Worm (Caenorhabditis elegans) whole organism, L1 larva: ENCODE results near the gene tbc-19.

Experiments
- F16B12.6 ChIP-seq: fragments of 150-350 bp; optimal IDR thresholded peaks from 2 replicates; lab custom pipeline; 2014; ENCODE audit warnings: missing biosample characterization, missing genetic modification characterization
- Y116A8C.19 ChIP-seq: sonication (generic microtip); optimal IDR thresholded peaks from 2 replicates; lab custom pipeline; 2016; ENCODE audit warnings: missing compliant biosample characterization, missing genetic modification characterization, borderline replicate concordance
- alr-1 ChIP-seq: fragments of 200-800 bp; sonication (Bioruptor generic); optimal IDR thresholded peaks from 2 replicates; lab custom pipeline; 2018; ENCODE audit warnings: borderline replicate concordance, mild to moderate bottlenecking, missing genetic modification characterization, missing compliant biosample characterization
- aly-2 ChIP-seq: fragments of 150-350 bp; optimal IDR thresholded peaks from 2 replicates; lab custom pipeline; 2014; ENCODE audit warnings: missing biosample characterization, missing genetic modification characterization
- blmp-1 ChIP-seq: fragments of 150-350 bp; optimal IDR thresholded peaks from 2 replicates; lab custom pipeline; 2014; ENCODE audit warnings: missing biosample characterization, missing genetic modification characterization
- ceh-63 ChIP-seq: fragments of 200-800 bp; sonication (Bioruptor generic); optimal IDR thresholded peaks from 2 replicates; lab custom pipeline; 2018; ENCODE audit warnings: mild to moderate bottlenecking, missing genetic modification characterization, missing compliant biosample characterization
- ceh-82 ChIP-seq, 3 experiments: fragments of 150-350 bp in 1 of 3; sonication (generic microtip) in 2 of 3; optimal IDR thresholded peaks; 2 replicates each; lab custom pipeline; 2014 to 2017; ENCODE audit warnings: missing biosample characterization in 3 of 3, missing genetic modification characterization in 3 of 3
- ceh-90 ChIP-seq: sonication (generic microtip); optimal IDR thresholded peaks from 2 replicates; lab custom pipeline; 2016; ENCODE audit warnings: missing genetic modification characterization, missing compliant biosample characterization
- dpl-1 ChIP-seq, 3 experiments: fragments of 150-350 bp in 2 of 3; sonication (generic microtip) in 1 of 3; optimal IDR thresholded peaks; 2 replicates each; lab custom pipeline; 2014 to 2017; ENCODE audit warnings: missing biosample characterization in 3 of 3, missing genetic modification characterization in 3 of 3, missing genetic modification reagents in 3 of 3
- dsc-1 ChIP-seq: sonication (generic microtip); optimal IDR thresholded peaks from 2 replicates; lab custom pipeline; 2016; ENCODE audit warnings: mild to moderate bottlenecking, missing genetic modification characterization, missing compliant biosample characterization
- egl-13 ChIP-seq: sonication (generic microtip); optimal IDR thresholded peaks from 2 replicates; lab custom pipeline; 2016; ENCODE audit warnings: missing genotype, missing genetic modification reagents, missing genetic modification characterization, missing compliant biosample characterization
- elt-2 ChIP-seq: sonication (generic microtip); optimal IDR thresholded peaks from 2 replicates; lab custom pipeline; 2016; ENCODE audit warnings: missing genetic modification characterization, mild to moderate bottlenecking, inconsistent platforms, missing compliant biosample characterization, missing genetic modification reagents
- elt-3 ChIP-seq, 6 experiments: fragments of 150-350 bp in 1 of 6; sonication (generic microtip); optimal IDR thresholded peaks; 2 replicates each; lab custom pipeline; 2017 to 2018; ENCODE audit warnings: missing biosample characterization in 6 of 6, missing genetic modification characterization in 6 of 6, inconsistent platforms in 1 of 6
- ets-5 ChIP-seq: fragments of 200-800 bp; sonication (Bioruptor generic); IDR thresholded peaks from 2 replicates; pipeline ENCODE4 v1.3.6; 2022; ENCODE audit warnings: missing genetic modification characterization, missing compliant biosample characterization
- fkh-10 ChIP-seq: sonication (generic microtip); optimal IDR thresholded peaks from 2 replicates; lab custom pipeline; 2017; ENCODE audit warnings: missing biosample characterization, missing genetic modification reagents, missing genetic modification characterization
- fkh-4 ChIP-seq: sonication (generic microtip); optimal IDR thresholded peaks from 2 replicates; lab custom pipeline; 2016; ENCODE audit warnings: missing compliant biosample characterization, missing genetic modification characterization, borderline replicate concordance
- grh-1 ChIP-seq: fragments of 200-800 bp; sonication (Bioruptor generic); IDR thresholded peaks from 2 replicates; pipeline ENCODE4 v1.3.6; 2022; ENCODE audit warnings: missing genetic modification reagents, missing genetic modification characterization, missing compliant biosample characterization
- hlh-17 ChIP-seq: fragments of 200-800 bp; sonication (Bioruptor generic); optimal IDR thresholded peaks from 2 replicates; lab custom pipeline; 2018; ENCODE audit warnings: missing genetic modification characterization, mild to moderate bottlenecking, missing compliant biosample characterization, moderate library complexity, borderline replicate concordance
- hpl-2 ChIP-seq: fragments of 150-350 bp; optimal IDR thresholded peaks from 2 replicates; lab custom pipeline; 2014; ENCODE audit warnings: missing biosample characterization, missing genetic modification reagents, missing genetic modification characterization
- irx-1 ChIP-seq: sonication (generic microtip); optimal IDR thresholded peaks from 2 replicates; lab custom pipeline; 2016; ENCODE audit warnings: missing genetic modification characterization, missing compliant biosample characterization
- jun-1 ChIP-seq: fragments of 150-350 bp; optimal IDR thresholded peaks from 2 replicates; lab custom pipeline; 2014; ENCODE audit warnings: missing biosample characterization, missing genetic modification reagents, missing genetic modification characterization
- lin-13 ChIP-seq: fragments of 150-350 bp; optimal IDR thresholded peaks from 2 replicates; lab custom pipeline; 2014; ENCODE audit warnings: missing biosample characterization, missing genetic modification reagents, missing genetic modification characterization
- lin-14 ChIP-seq: fragments of 200-800 bp; sonication (Bioruptor generic); optimal IDR thresholded peaks from 2 replicates; lab custom pipeline; 2018; ENCODE audit warnings: mild to moderate bottlenecking, missing genetic modification characterization, moderate library complexity, missing compliant biosample characterization
- lin-15B ChIP-seq: fragments of 150-350 bp; sonication (generic microtip); optimal IDR thresholded peaks from 3 replicates; lab custom pipeline; 2014; ENCODE audit warnings: missing biosample characterization, missing genetic modification characterization
- lir-3 ChIP-seq: sonication (generic microtip); optimal IDR thresholded peaks from 2 replicates; lab custom pipeline; 2016; ENCODE audit warnings: mild to moderate bottlenecking, missing genetic modification characterization, moderate library complexity, missing compliant biosample characterization; ENCODE audit not compliant: poor library complexity
- lsy-2 ChIP-seq, 2 experiments: fragments of 150-350 bp; optimal IDR thresholded peaks; 2 replicates each; lab custom pipeline; 2014; ENCODE audit warnings: missing biosample characterization in 2 of 2, missing genetic modification characterization in 2 of 2
- mab-9 ChIP-seq: fragments of 200-800 bp; sonication (Bioruptor generic); IDR thresholded peaks from 2 replicates; pipeline ENCODE4 v1.3.6; 2022; ENCODE audit warnings: missing genetic modification reagents, missing genetic modification characterization, missing compliant biosample characterization
- mef-2 ChIP-seq: fragments of 150-350 bp; optimal IDR thresholded peaks from 2 replicates; lab custom pipeline; 2014; ENCODE audit warnings: missing biosample characterization, missing genetic modification characterization
- nhr-11 ChIP-seq: fragments of 150-350 bp; optimal IDR thresholded peaks from 2 replicates; lab custom pipeline; 2014; ENCODE audit warnings: missing biosample characterization, missing genetic modification characterization
- nhr-20 ChIP-seq: sonication (generic microtip); optimal IDR thresholded peaks from 2 replicates; lab custom pipeline; 2016; ENCODE audit warnings: mild to moderate bottlenecking, missing genetic modification characterization, missing compliant biosample characterization
- nhr-28 ChIP-seq: fragments of 150-350 bp; optimal IDR thresholded peaks from 2 replicates; lab custom pipeline; 2014; ENCODE audit warnings: missing biosample characterization, missing genetic modification characterization
- nhr-47 ChIP-seq: sonication (generic microtip); optimal IDR thresholded peaks from 2 replicates; lab custom pipeline; 2016; ENCODE audit warnings: mild to moderate bottlenecking, missing genetic modification characterization, moderate library complexity, missing compliant biosample characterization
- nhr-71 ChIP-seq: sonication (generic microtip); optimal IDR thresholded peaks from 2 replicates; lab custom pipeline; 2016; ENCODE audit warnings: mild to moderate bottlenecking, missing genetic modification characterization, moderate library complexity, missing compliant biosample characterization
- nhr-84 ChIP-seq: sonication (generic microtip); optimal IDR thresholded peaks from 2 replicates; lab custom pipeline; 2017; ENCODE audit warnings: missing biosample characterization, missing genetic modification characterization
- nhr-85 ChIP-seq: sonication (generic microtip); peaks from one replicate; lab custom pipeline; 2016; ENCODE audit warnings: missing genetic modification characterization, inconsistent platforms, missing compliant biosample characterization
- nhr-90 ChIP-seq: sonication (generic microtip); optimal IDR thresholded peaks from 2 replicates; lab custom pipeline; 2016; ENCODE audit warnings: mild to moderate bottlenecking, missing genetic modification characterization, missing compliant biosample characterization; ENCODE audit not compliant: poor library complexity
- pag-3 ChIP-seq: sonication (generic microtip); optimal IDR thresholded peaks from 2 replicates; lab custom pipeline; 2017; ENCODE audit warnings: missing genetic modification characterization, mild to moderate bottlenecking, missing compliant biosample characterization, antibody characterized with exemption, borderline replicate concordance; ENCODE audit not compliant: insufficient read depth
- rnt-1 ChIP-seq: sonication (generic microtip); optimal IDR thresholded peaks from 2 replicates; lab custom pipeline; 2016; ENCODE audit warnings: mild to moderate bottlenecking, missing genetic modification characterization, moderate library complexity, missing compliant biosample characterization
- skn-1 ChIP-seq: fragments of 150-350 bp; optimal IDR thresholded peaks from 2 replicates; lab custom pipeline; 2014; ENCODE audit warnings: missing biosample characterization, missing genetic modification characterization
- snpc-4 ChIP-seq: fragments of 150-350 bp; optimal IDR thresholded peaks from 2 replicates; lab custom pipeline; 2014; ENCODE audit warnings: missing biosample characterization, missing genetic modification characterization
- snu-23 ChIP-seq: sonication (generic microtip); optimal IDR thresholded peaks from 2 replicates; lab custom pipeline; 2016; ENCODE audit warnings: missing genetic modification characterization, missing compliant biosample characterization
- sox-4 ChIP-seq: sonication (generic microtip); optimal IDR thresholded peaks from 2 replicates; lab custom pipeline; 2016; ENCODE audit warnings: missing genetic modification characterization, missing compliant biosample characterization
- sup-37 ChIP-seq: fragments of 200-800 bp; sonication (Bioruptor generic); optimal IDR thresholded peaks from 2 replicates; lab custom pipeline; 2018; ENCODE audit warnings: mild to moderate bottlenecking, missing genetic modification characterization, missing compliant biosample characterization
- unc-130 ChIP-seq: fragments of 150-350 bp; optimal IDR thresholded peaks from 2 replicates; lab custom pipeline; 2017; ENCODE audit warnings: missing biosample characterization, missing genetic modification characterization, inconsistent platforms
- unc-86 ChIP-seq: sonication (generic microtip); optimal IDR thresholded peaks from 2 replicates; lab custom pipeline; 2016; ENCODE audit warnings: missing genetic modification characterization, missing compliant biosample characterization
- vab-15 ChIP-seq: sonication (generic microtip); optimal IDR thresholded peaks from 2 replicates; lab custom pipeline; 2017; ENCODE audit warnings: missing genotype, mild to moderate bottlenecking, missing genetic modification characterization, missing compliant biosample characterization
- xbp-1 ChIP-seq: sonication (generic microtip); optimal IDR thresholded peaks from 2 replicates; lab custom pipeline; 2016; ENCODE audit warnings: missing genetic modification characterization, missing compliant biosample characterization
- zag-1 ChIP-seq: fragments of 150-350 bp; optimal IDR thresholded peaks from 2 replicates; lab custom pipeline; 2014; ENCODE audit warnings: missing biosample characterization, missing genetic modification characterization
- ztf-4 ChIP-seq: fragments of 150-350 bp; optimal IDR thresholded peaks from 2 replicates; lab custom pipeline; 2014; ENCODE audit warnings: missing biosample characterization, missing genetic modification characterization

Gene tbc-19

DNA sequence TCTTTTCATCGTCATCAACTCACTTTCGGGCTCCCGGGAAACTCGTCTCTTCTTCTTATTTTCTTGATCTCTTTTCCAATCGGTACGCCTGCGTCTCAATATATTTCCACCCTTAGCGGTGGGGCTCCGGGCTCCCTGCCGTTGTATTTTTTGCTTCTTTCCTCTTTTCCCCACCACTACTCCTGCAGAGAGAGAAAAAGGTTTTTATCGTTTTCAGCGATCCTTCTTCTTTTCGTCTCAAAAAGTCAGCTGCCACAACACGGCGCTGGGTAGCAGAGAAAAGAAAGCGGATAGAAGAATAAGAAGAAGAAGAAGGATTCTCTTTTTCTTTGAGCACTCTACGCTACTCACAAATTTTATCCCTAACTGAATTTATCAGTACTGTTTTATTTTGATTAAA, 42.5 kb upstream of the tbc-19 start (continued):
- TF ChIP-seq vab-15 (tag; lab: Kevin White, UChicago) (no peak), lsy-2 (tag; optimal IDR thresholded peaks at IDR 0.05; lab: Kevin White, UChicago) (peak; percentile 7 to 40), hlh-17 (GFP tag; lab: Kevin White, UChicago) (no peak), nhr-28 (tag; lab: Kevin White, UChicago) (no peak), xbp-1 (tag; lab: Kevin White, UChicago) (no peak), nhr-71 (peak; percentile 54), nhr-11 (tag; lab: Kevin White, UChicago) (no peak), ceh-63 (GFP tag; lab: Kevin White, UChicago) (no peak), dpl-1 (GFP tag; optimal IDR thresholded peaks at IDR 0.05; lab: Kevin White, UChicago) (no peak), mab-9 (GFP tag; lab: Robert Waterston, UW) (no peak), ceh-90 (tag; lab: Kevin White, UChicago) (no peak), mef-2 (tag; lab: Kevin White, UChicago) (no peak), snu-23 (GFP tag; lab: Kevin White, UChicago) (peak; percentile 45), hpl-2 (GFP tag; lab: Kevin White, UChicago) (no peak), elt-2 (no peak), dsc-1 (tag; lab: Kevin White, UChicago) (peak; percentile 37), ztf-4 (tag; lab: Kevin White, UChicago) (no peak), ets-5 (no peak), fkh-4 (no peak), skn-1 (tag; lab: Kevin White, UChicago) (no peak), blmp-1 (tag; lab: Kevin White, UChicago) (no peak), unc-130 (peak; percentile 23), nhr-47 (tag; lab: Kevin White, UChicago) (no peak), Y116A8C.19 (no peak), lin-14 (peak; percentile 57), alr-1 (tag; lab: Kevin White, UChicago) (no peak), zag-1 (tag; lab: Kevin White, UChicago) (no peak), fkh-10 (GFP tag; lab: Kevin White, UChicago) (no peak), lir-3 (tag; lab: Kevin White, UChicago) (no peak), ceh-82 (tag; optimal IDR thresholded peaks at IDR 0.05; lab: Kevin White, UChicago) (no peak), unc-86 (tag; lab: Kevin White, UChicago) (no peak), nhr-84 (tag; lab: Kevin White, UChicago) (no peak), egl-13 (tag; lab: Kevin White, UChicago) (no peak), pag-3 (tag; lab: Kevin White, UChicago) (peak; percentile 47), sup-37 (GFP tag; lab: Kevin White, UChicago) (no peak), rnt-1 (tag; lab: Kevin White, UChicago) (peak; percentile 64), sox-4 (no peak), F16B12.6 (tag; lab: Kevin White, UChicago) (no peak), lin-15B (tag; lab: Kevin White, UChicago) (no peak), nhr-85 (tag; lab: Kevin White, UChicago) (no peak), grh-1 (GFP tag; lab: Robert Waterston, UW) (no peak), jun-1 (tag; lab: Kevin White, UChicago) (no peak), aly-2 (tag; lab: Kevin White, UChicago) (no peak), nhr-90 (tag; lab: Kevin White, UChicago) (no peak), irx-1 (no peak), snpc-4 (tag; lab: Kevin White, UChicago) (no peak), lin-13 (GFP tag; lab: Kevin White, UChicago) (no peak), nhr-20 (tag; lab: Kevin White, UChicago) (peak; percentile 2), elt-3 (tag; optimal IDR thresholded peaks at IDR 0.05; lab: Kevin White, UChicago) (no peak)
